Worm (Caenorhabditis elegans) whole organism, early embryonic: ENCODE results near the gene W09C2.7.

ENCODE experiments used
- B0310.2 ChIP-seq: sonication (generic microtip); optimal IDR thresholded peaks from 2 replicates; lab custom pipeline; 2016; ENCODE audit warnings: mild to moderate bottlenecking, missing genetic modification characterization, missing compliant biosample characterization
- F13C5.2 ChIP-seq: sonication (generic microtip); optimal IDR thresholded peaks from 2 replicates; lab custom pipeline; 2017; ENCODE audit warnings: mild to moderate bottlenecking, missing genetic modification characterization, inconsistent platforms, missing compliant biosample characterization
- aly-1 ChIP-seq: sonication (generic microtip); optimal IDR thresholded peaks from 2 replicates; lab custom pipeline; 2016; ENCODE audit warnings: missing genetic modification characterization, missing compliant biosample characterization
- ama-1 ChIP-seq: fragments of 150-350 bp; optimal IDR thresholded peaks from 2 replicates; lab custom pipeline; 2014
- ceh-13 ChIP-seq: fragments of 200-800 bp; sonication (Bioruptor generic); optimal IDR thresholded peaks from 2 replicates; lab custom pipeline; 2018; ENCODE audit warnings: mild to moderate bottlenecking, missing genetic modification characterization, missing compliant biosample characterization
- ceh-36 ChIP-seq: sonication (generic microtip); optimal IDR thresholded peaks from 2 replicates; lab custom pipeline; 2016; ENCODE audit warnings: missing genetic modification characterization, inconsistent platforms, missing compliant biosample characterization
- ets-7 ChIP-seq: sonication (generic microtip); optimal IDR thresholded peaks from 2 replicates; lab custom pipeline; 2016; ENCODE audit warnings: missing genotype, missing genetic modification characterization, missing compliant biosample characterization
- flt-1 ChIP-seq: fragments of 200-800 bp; sonication (Bioruptor generic); IDR thresholded peaks from 2 replicates; pipeline ENCODE4 v1.3.6; 2022; ENCODE audit warnings: missing genetic modification characterization, missing compliant biosample characterization
- hmbx-1 ChIP-seq: sonication (generic microtip); optimal IDR thresholded peaks from 2 replicates; lab custom pipeline; 2016; ENCODE audit warnings: mild to moderate bottlenecking, missing genetic modification characterization, missing compliant biosample characterization
- hmg-4 ChIP-seq: fragments of 200-800 bp; sonication (Bioruptor generic); optimal IDR thresholded peaks from 2 replicates; lab custom pipeline; 2018; ENCODE audit warnings: mild to moderate bottlenecking, missing genetic modification characterization, missing compliant biosample characterization
- hnd-1 ChIP-seq: sonication (generic microtip); optimal IDR thresholded peaks from 2 replicates; lab custom pipeline; 2016; ENCODE audit warnings: missing genetic modification characterization, missing compliant biosample characterization
- pes-1 ChIP-seq: fragments of 200-800 bp; sonication (Bioruptor generic); IDR thresholded peaks from 2 replicates; pipeline ENCODE4 v1.3.6; 2022; ENCODE audit warnings: missing genetic modification reagents, missing genetic modification characterization, missing compliant biosample characterization
- scrt-1 ChIP-seq: fragments of 200-800 bp; sonication (Bioruptor generic); IDR thresholded peaks from 2 replicates; pipeline ENCODE4 v1.3.6; 2022; ENCODE audit warnings: missing genetic modification characterization, missing compliant biosample characterization
- sea-1 ChIP-seq: fragments of 200-800 bp; sonication (Bioruptor generic); conservative IDR thresholded peaks from 2 replicates; pipeline ENCODE4 v1.3.6; 2022; ENCODE audit warnings: missing genetic modification characterization, missing compliant biosample characterization
- tbx-11 ChIP-seq: fragments of 200-800 bp; sonication (Bioruptor generic); IDR thresholded peaks from 2 replicates; pipeline ENCODE4 v1.3.6; 2022; ENCODE audit warnings: missing genetic modification characterization, missing compliant biosample characterization
- tbx-37 ChIP-seq: fragments of 200-800 bp; sonication (Bioruptor generic); conservative IDR thresholded peaks from 2 replicates; pipeline ENCODE4 v1.3.6; 2022; ENCODE audit warnings: missing genetic modification reagents, missing genetic modification characterization, missing compliant biosample characterization
- tra-4 ChIP-seq: sonication (generic microtip); optimal IDR thresholded peaks from 2 replicates; lab custom pipeline; 2017; ENCODE audit warnings: missing genetic modification characterization, missing compliant biosample characterization

W09C2.7 gene

DNA sequence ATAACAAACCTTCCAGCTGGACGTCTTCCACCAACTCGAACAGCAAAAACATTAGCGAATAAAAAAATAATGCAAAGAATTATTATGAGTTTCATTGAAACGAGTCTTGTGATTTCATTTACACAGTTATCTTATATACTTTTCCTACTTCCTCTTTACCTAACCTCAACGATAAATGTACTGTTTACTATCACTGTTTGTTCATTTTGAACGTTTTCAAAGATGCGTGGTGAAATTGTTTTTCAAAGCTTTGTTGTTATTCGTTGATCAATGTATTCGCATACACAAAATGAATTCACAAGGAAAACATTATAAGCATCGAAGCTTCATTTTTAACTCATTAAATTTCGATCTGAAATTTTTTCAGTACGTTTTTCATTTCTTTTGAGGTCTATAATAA, at the start of gene W09C2.7:
Gene W09C2.7, minus strand, starts transcription at position 101 of the 400 bp plus-strand sequence.
- TF ChIP-seq hmbx-1 (tag; lab: Kevin White, UChicago) (no peak), scrt-1 (GFP tag; lab: Robert Waterston, UW) (no peak), ceh-36 (tag; lab: Kevin White, UChicago) (no peak), hmg-4 (GFP tag; lab: Kevin White, UChicago) (no peak), ceh-13 (GFP tag; lab: Kevin White, UChicago) (no peak), sea-1 (no peak), ama-1 (lab: Kevin White, UChicago) (no peak), tbx-11 (GFP tag; lab: Robert Waterston, UW) (no peak), tbx-37 (GFP tag; lab: Robert Waterston, UW) (no peak), aly-1 (tag; lab: Kevin White, UChicago) (no peak), flt-1 (GFP tag; lab: Robert Waterston, UW) (no peak), tra-4 (tag; lab: Kevin White, UChicago) (no peak), F13C5.2 (tag; lab: Kevin White, UChicago) (no peak), ets-7 (tag; lab: Kevin White, UChicago) (no peak), hnd-1 (tag; lab: Kevin White, UChicago) (no peak), B0310.2 (no peak)

- TF ChIP-seq tbx-11 (GFP tag; lab: Robert Waterston, UW): no peak
- no peak for TF ChIP-seq ceh-13 (GFP tag; lab: Kevin White, UChicago)
- TF ChIP-seq ets-7 (tag; lab: Kevin White, UChicago): no peak
- TF ChIP-seq tra-4 (tag; lab: Kevin White, UChicago): no peak
- no peak for TF ChIP-seq aly-1 (tag; lab: Kevin White, UChicago)
- TF ChIP-seq F13C5.2 (tag; lab: Kevin White, UChicago): no peak
- TF ChIP-seq ceh-36 (tag; lab: Kevin White, UChicago): no peak
- TF ChIP-seq scrt-1 (GFP tag; lab: Robert Waterston, UW): no peak
- no peak for TF ChIP-seq hmbx-1 (tag; lab: Kevin White, UChicago)
These were observed 49.0 kb upstream of the W09C2.7 start for ce11 chrIV:9671001-9671652.

DNA sequence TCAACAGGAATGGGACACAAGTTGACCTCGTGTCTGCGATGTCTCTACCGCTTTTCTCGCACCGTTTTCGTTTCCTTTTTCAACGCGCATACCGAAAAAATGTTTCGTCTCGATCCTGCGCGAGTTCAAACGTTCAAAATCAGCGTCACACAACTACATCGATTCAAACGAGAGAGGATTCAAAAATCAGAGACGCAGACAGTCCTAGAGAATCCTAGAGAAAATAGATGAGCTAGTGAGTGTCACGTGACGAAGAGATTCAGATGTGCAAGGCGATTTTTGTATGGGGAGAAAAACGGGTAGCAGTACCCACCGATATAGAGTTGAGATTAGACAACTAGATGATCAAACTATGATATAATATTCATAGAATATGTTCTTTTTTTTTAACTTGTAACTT, 47.8 kb upstream of the W09C2.7 start:
- TF ChIP-seq tbx-11 (GFP tag; lab: Robert Waterston, UW) (no peak), ets-7 (tag; lab: Kevin White, UChicago) (no peak), pes-1 (GFP tag; lab: Robert Waterston, UW) (no peak), hnd-1 (tag; lab: Kevin White, UChicago) (no peak), aly-1 (tag; lab: Kevin White, UChicago) (no peak), tbx-37 (GFP tag; lab: Robert Waterston, UW) (no peak), ama-1 (lab: Kevin White, UChicago) (no peak), sea-1 (no peak), flt-1 (GFP tag; lab: Robert Waterston, UW) (no peak), hmg-4 (GFP tag; lab: Kevin White, UChicago) (no peak), B0310.2 (no peak), ceh-13 (GFP tag; lab: Kevin White, UChicago) (no peak), scrt-1 (GFP tag; lab: Robert Waterston, UW) (no peak), hmbx-1 (tag; lab: Kevin White, UChicago) (no peak), F13C5.2 (tag; lab: Kevin White, UChicago) (no peak), ceh-36 (tag; lab: Kevin White, UChicago) (no peak), tra-4 (tag; lab: Kevin White, UChicago) (no peak)

ce11 chrIV:9668103-9668672, 46.0 kb upstream of the W09C2.7 start:
- TF ChIP-seq sea-1 (no peak), scrt-1 (GFP tag; lab: Robert Waterston, UW) (no peak), tbx-11 (GFP tag; lab: Robert Waterston, UW) (no peak), B0310.2 (no peak), tra-4 (tag; lab: Kevin White, UChicago) (no peak), aly-1 (tag; lab: Kevin White, UChicago) (no peak), ceh-13 (GFP tag; lab: Kevin White, UChicago) (no peak), hmbx-1 (tag; lab: Kevin White, UChicago) (no peak), pes-1 (GFP tag; lab: Robert Waterston, UW) (no peak), hmg-4 (GFP tag; lab: Kevin White, UChicago) (no peak), ceh-36 (tag; lab: Kevin White, UChicago) (no peak), ama-1 (lab: Kevin White, UChicago) (no peak), tbx-37 (GFP tag; lab: Robert Waterston, UW) (no peak), F13C5.2 (tag; lab: Kevin White, UChicago) (no peak)

ce11 chrIV:9667084-9667483, 44.9 kb upstream of the W09C2.7 start:
- TF ChIP-seq aly-1 (tag; lab: Kevin White, UChicago): no peak
- no peak for TF ChIP-seq ceh-13 (GFP tag; lab: Kevin White, UChicago)
- no peak for TF ChIP-seq hmbx-1 (tag; lab: Kevin White, UChicago)
- TF ChIP-seq ama-1 (lab: Kevin White, UChicago): no peak
- TF ChIP-seq tbx-37 (GFP tag; lab: Robert Waterston, UW): no peak
- no peak for TF ChIP-seq pes-1 (GFP tag; lab: Robert Waterston, UW)
- no peak for TF ChIP-seq tra-4 (tag; lab: Kevin White, UChicago)
- TF ChIP-seq hnd-1 (tag; lab: Kevin White, UChicago): no peak
- no peak for TF ChIP-seq sea-1
- TF ChIP-seq ets-7 (tag; lab: Kevin White, UChicago): no peak
- no peak for TF ChIP-seq hmg-4 (GFP tag; lab: Kevin White, UChicago)
- no peak for TF ChIP-seq B0310.2
- no peak for TF ChIP-seq flt-1 (GFP tag; lab: Robert Waterston, UW)
- TF ChIP-seq ceh-36 (tag; lab: Kevin White, UChicago): no peak
- TF ChIP-seq F13C5.2 (tag; lab: Kevin White, UChicago): no peak
- no peak for TF ChIP-seq scrt-1 (GFP tag; lab: Robert Waterston, UW)
- TF ChIP-seq tbx-11 (GFP tag; lab: Robert Waterston, UW): no peak

- no peak for TF ChIP-seq sea-1
- no peak for TF ChIP-seq hmg-4 (GFP tag; lab: Kevin White, UChicago)
- no peak for TF ChIP-seq ceh-13 (GFP tag; lab: Kevin White, UChicago)
- TF ChIP-seq aly-1 (tag; lab: Kevin White, UChicago): no peak
- TF ChIP-seq ceh-36 (tag; lab: Kevin White, UChicago): no peak
- no peak for TF ChIP-seq ets-7 (tag; lab: Kevin White, UChicago)
- no peak for TF ChIP-seq tbx-37 (GFP tag; lab: Robert Waterston, UW)
- no peak for TF ChIP-seq F13C5.2 (tag; lab: Kevin White, UChicago)
- TF ChIP-seq B0310.2: no peak
- TF ChIP-seq pes-1 (GFP tag; lab: Robert Waterston, UW): no peak
- TF ChIP-seq hmbx-1 (tag; lab: Kevin White, UChicago): no peak
- no peak for TF ChIP-seq scrt-1 (GFP tag; lab: Robert Waterston, UW)
These were observed 37.8 kb upstream of the W09C2.7 start for ce11 chrIV:9659999-9660398.
